Worm (Caenorhabditis elegans) whole organism, L4/young adult: ENCODE results near the gene str-141.

Experiments used
- dao-5 ChIP-seq: sonication (generic microtip); optimal IDR thresholded peaks from 2 replicates; lab custom pipeline; 2016; ENCODE audit warnings: missing genotype, missing genetic modification characterization, moderate library complexity, missing compliant biosample characterization
- him-1 ChIP-seq: sonication (generic microtip); optimal IDR thresholded peaks from 2 replicates; lab custom pipeline; 2016; ENCODE audit warnings: missing genotype, missing genetic modification reagents, missing genetic modification characterization, missing compliant biosample characterization

- no peak for TF ChIP-seq him-1
- TF ChIP-seq dao-5 (tag; lab: Kevin White, UChicago): no peak
These were observed 10.6 kb upstream of the str-141 start, which contains the start of gene T02E9.6 for ce11 chrV:11334193-11334592.
